1 fruit fly cellular context compared by ENCODE assay signal in the genomic region with DNA sequence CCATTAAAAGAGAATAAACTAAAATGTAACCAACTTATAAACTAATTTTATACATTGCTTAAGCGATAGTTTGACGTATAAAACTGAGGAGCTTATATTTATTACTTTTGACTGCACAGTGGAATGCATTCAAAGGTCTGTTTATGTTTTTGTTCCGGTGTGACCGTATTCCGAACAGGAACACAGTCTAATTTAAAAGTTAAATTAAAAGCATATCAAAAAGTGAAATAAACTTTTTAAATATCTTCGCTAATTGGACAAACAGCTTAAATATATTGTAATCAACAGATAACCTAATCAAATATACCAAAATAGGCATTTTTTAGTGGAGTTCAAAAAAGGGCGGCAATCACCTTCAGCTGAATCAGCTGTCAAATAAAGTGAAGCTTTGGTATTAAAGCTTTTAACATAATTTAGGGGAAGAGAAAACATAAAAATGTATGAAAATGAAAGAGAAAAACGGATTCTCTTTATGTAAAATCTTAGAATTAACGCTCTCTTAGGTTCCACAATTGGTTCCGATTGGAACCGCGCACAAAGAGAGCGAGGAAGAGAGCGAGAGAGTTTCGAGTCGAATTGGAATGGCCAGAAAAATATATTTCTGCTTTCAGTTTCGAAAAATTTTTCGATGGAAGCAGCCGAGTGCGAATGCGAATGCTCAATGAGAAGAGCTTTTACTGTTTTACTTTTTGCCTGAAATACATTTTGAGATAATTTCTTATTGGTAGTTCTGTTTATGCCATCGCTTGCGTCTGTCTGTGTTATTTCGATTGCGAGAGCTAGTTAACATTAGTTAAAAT.
A peak's percentile ranks its signal among the peaks of the same experiment; 100 is the strongest.
TF ChIP-seq lines count a peak whose summit lies in the region.

A gene (minus strand): TSS at position 117 of the 800 bp plus-strand sequence.
A gene (plus strand): TSS at position 607 of the 800 bp plus-strand sequence.

TF ChIP-seq in whole organism, embryonic, 481 proteins besides CTCF, POLR2A, EP300 and RAD21 (continued from another document):
- TF ChIP-seq CG13424 (tag; optimal IDR thresholded peaks at IDR 0.05; lab: Kevin White, UChicago) = peak; percentile 2
- TF ChIP-seq tll (GFP tag; optimal IDR thresholded peaks at IDR 0.05; lab: Kevin White, UChicago) = no peak
- no peak for TF ChIP-seq Ets65A (GFP tag; lab: Kevin White, UChicago)
- 0 out of 3 replicates have a peak, but pooled peaks have one; percentile 11 for TF ChIP-seq Doc3 (GFP tag; IDR thresholded peaks at IDR 0.05; lab: Robert Waterston, UW; ENCODE audit: partially characterized antibody)
- peak; percentile 76 for TF ChIP-seq Dp (GFP tag; optimal IDR thresholded peaks at IDR 0.05; lab: Kevin White, UChicago)
- no peak for TF ChIP-seq zfh2 (GFP tag; optimal IDR thresholded peaks at IDR 0.05; lab: Kevin White, UChicago)
- peak; percentile 12 for TF ChIP-seq CoRest (tag; optimal IDR thresholded peaks at IDR 0.05; lab: Kevin White, UChicago)
- peak; percentile 79 for TF ChIP-seq lbe (GFP tag; optimal IDR thresholded peaks at IDR 0.05; lab: Kevin White, UChicago)
- TF ChIP-seq B-H2 (GFP tag; optimal IDR thresholded peaks at IDR 0.05; lab: Kevin White, UChicago) = no peak
- no peak for TF ChIP-seq ewg (GFP tag; optimal IDR thresholded peaks at IDR 0.05; lab: Kevin White, UChicago)
- TF ChIP-seq cg (GFP tag; optimal IDR thresholded peaks at IDR 0.05; lab: Kevin White, UChicago) = peak; percentile 54
- TF ChIP-seq z (GFP tag; IDR thresholded peaks at IDR 0.05; lab: Robert Waterston, UW) = peak; percentile 77
- TF ChIP-seq CG15514 (GFP tag; optimal IDR thresholded peaks at IDR 0.05; lab: Kevin White, UChicago) = peak; percentile 83
- TF ChIP-seq Dip2 (GFP tag; IDR thresholded peaks at IDR 0.05; lab: Robert Waterston, UW) = no peak
- TF ChIP-seq trem (tag; optimal IDR thresholded peaks at IDR 0.05; lab: Kevin White, UChicago) = no peak
- no peak for TF ChIP-seq fu2 (GFP tag; optimal IDR thresholded peaks at IDR 0.05; lab: Kevin White, UChicago)
- TF ChIP-seq CG17802 (tag; optimal IDR thresholded peaks at IDR 0.05; lab: Kevin White, UChicago) = no peak
- TF ChIP-seq p53 (GFP tag; optimal IDR thresholded peaks at IDR 0.05; lab: Kevin White, UChicago) = no peak
- no peak for TF ChIP-seq CG15601 (tag; optimal IDR thresholded peaks at IDR 0.05; lab: Kevin White, UChicago)
- TF ChIP-seq CG1603 (tag; optimal IDR thresholded peaks at IDR 0.05; lab: Kevin White, UChicago) = peak; percentile 18
- no peak for TF ChIP-seq CG2129 (GFP tag; IDR thresholded peaks at IDR 0.05; lab: Robert Waterston, UW; ENCODE audit: partially characterized antibody)
- peak; percentile 44 for TF ChIP-seq CG34376 (GFP tag; optimal IDR thresholded peaks at IDR 0.05; lab: Kevin White, UChicago)
- TF ChIP-seq az2 (GFP tag; optimal IDR thresholded peaks at IDR 0.05; lab: Kevin White, UChicago) = no peak
- TF ChIP-seq CG9876 (GFP tag; optimal IDR thresholded peaks at IDR 0.05; lab: Kevin White, UChicago) = no peak
- TF ChIP-seq Hr51 (GFP tag; optimal IDR thresholded peaks at IDR 0.05; lab: Kevin White, UChicago) = peak in 1 of 2 experiments; percentile 5
- TF ChIP-seq CG4707 (GFP tag; optimal IDR thresholded peaks at IDR 0.05; lab: Kevin White, UChicago) = peak; percentile 70
- peak; percentile 34 for TF ChIP-seq BEAF-32 (GFP tag; optimal IDR thresholded peaks at IDR 0.05; lab: Kevin White, UChicago)
- TF ChIP-seq CG34224 (GFP tag; IDR thresholded peaks at IDR 0.05; lab: Robert Waterston, UW; ENCODE audit: partially characterized antibody) = peak; percentile 54; the same call in 2 of the 3 replicates
- TF ChIP-seq CG7271 (tag; optimal IDR thresholded peaks at IDR 0.05; lab: Kevin White, UChicago) = no peak
- TF ChIP-seq chn (GFP tag; optimal IDR thresholded peaks at IDR 0.05; lab: Kevin White, UChicago) = no peak
- TF ChIP-seq pzg (GFP tag; optimal IDR thresholded peaks at IDR 0.05; lab: Kevin White, UChicago) = peak; percentile 16
- TF ChIP-seq YL-1 (GFP tag; optimal IDR thresholded peaks at IDR 0.05; lab: Kevin White, UChicago) = no peak
- no peak for TF ChIP-seq bowl (GFP tag; IDR thresholded peaks at IDR 0.05; lab: Robert Waterston, UW)
- peak; percentile 18 for TF ChIP-seq CG12071 (GFP tag; optimal IDR thresholded peaks at IDR 0.05; lab: Kevin White, UChicago)
- TF ChIP-seq zen2 (GFP tag; IDR thresholded peaks at IDR 0.05; lab: Robert Waterston, UW; ENCODE audit: partially characterized antibody) = no peak
- peak; percentile 93 to 98 for TF ChIP-seq Trl (optimal IDR thresholded peaks at IDR 0.05; lab: Kevin White, UChicago)
- no peak for TF ChIP-seq Trl (GFP tag; optimal IDR thresholded peaks at IDR 0.05; lab: Kevin White, UChicago)
- no peak for TF ChIP-seq CG32532 (GFP tag; IDR thresholded peaks at IDR 0.05; lab: Robert Waterston, UW)
- TF ChIP-seq CG4404 (GFP tag; IDR thresholded peaks at IDR 0.05; lab: Robert Waterston, UW) = no peak
- no peak for TF ChIP-seq CG3995 (GFP tag; optimal IDR thresholded peaks at IDR 0.05; lab: Kevin White, UChicago)
- TF ChIP-seq CG17361 (GFP tag; IDR thresholded peaks at IDR 0.05; lab: Robert Waterston, UW) = no peak
- no peak for TF ChIP-seq CG4328 (GFP tag; optimal IDR thresholded peaks at IDR 0.05; lab: Kevin White, UChicago)
- TF ChIP-seq Nf-YC (tag; optimal IDR thresholded peaks at IDR 0.05; lab: Kevin White, UChicago) = no peak
- peak; percentile 11 for TF ChIP-seq CG13894 (tag; optimal IDR thresholded peaks at IDR 0.05; lab: Kevin White, UChicago)
- TF ChIP-seq Jarid2 (GFP tag; optimal IDR thresholded peaks at IDR 0.05; lab: Kevin White, UChicago) = peak; percentile 78
- TF ChIP-seq nom (GFP tag; optimal IDR thresholded peaks at IDR 0.05; lab: Kevin White, UChicago) = peak; percentile 57
- TF ChIP-seq CG32772 (GFP tag; IDR thresholded peaks at IDR 0.05; lab: Robert Waterston, UW) = no peak
